Worm (Caenorhabditis elegans) whole organism, L2 larva: Measurements from ENCODE around the gene nstp-10.

Source experiments
- F13H6.1 ChIP-seq: sonication (generic microtip); optimal IDR thresholded peaks from 2 replicates; lab custom pipeline; 2016; ENCODE audit warnings: missing genetic modification characterization, missing compliant biosample characterization
- alr-1 ChIP-seq: fragments of 150-350 bp; optimal IDR thresholded peaks from 2 replicates; lab custom pipeline; 2014; ENCODE audit warnings: missing biosample characterization, missing genetic modification characterization
- aly-2 ChIP-seq: fragments of 150-350 bp; optimal IDR thresholded peaks from 2 replicates; lab custom pipeline; 2014; ENCODE audit warnings: missing biosample characterization, missing genetic modification characterization
- blmp-1 ChIP-seq: sonication (generic microtip); optimal IDR thresholded peaks from 2 replicates; lab custom pipeline; 2017; ENCODE audit warnings: missing genetic modification characterization, mild to moderate bottlenecking, missing compliant biosample characterization, antibody characterized with exemption, moderate library complexity; ENCODE audit not compliant: insufficient read depth
- ceh-82 ChIP-seq: fragments of 150-350 bp; optimal IDR thresholded peaks from 2 replicates; lab custom pipeline; 2014; ENCODE audit warnings: missing biosample characterization, missing genetic modification characterization
- mbf-1 ChIP-seq: sonication (generic microtip); optimal IDR thresholded peaks from 2 replicates; lab custom pipeline; 2017; ENCODE audit warnings: missing biosample characterization, missing genetic modification characterization
- nhr-10 ChIP-seq: sonication (generic microtip); optimal IDR thresholded peaks from 2 replicates; lab custom pipeline; 2017; ENCODE audit warnings: missing biosample characterization, missing genetic modification characterization
- nhr-11 ChIP-seq: fragments of 150-350 bp; optimal IDR thresholded peaks from 2 replicates; lab custom pipeline; 2014; ENCODE audit warnings: missing biosample characterization, missing genetic modification characterization
- nhr-25 ChIP-seq: fragments of 150-350 bp; sonication (generic microtip); optimal IDR thresholded peaks from 3 replicates; lab custom pipeline; 2014; ENCODE audit warnings: missing biosample characterization, missing genetic modification characterization
- nhr-77 ChIP-seq: fragments of 150-350 bp; optimal IDR thresholded peaks from 2 replicates; lab custom pipeline; 2014; ENCODE audit warnings: missing biosample characterization, missing genetic modification characterization
- skn-1 ChIP-seq: sonication (generic microtip); optimal IDR thresholded peaks from 2 replicates; lab custom pipeline; 2017; ENCODE audit warnings: missing biosample characterization, missing genetic modification characterization
- sma-9 ChIP-seq, 2 experiments: fragments of 150-350 bp in 1 of 2; sonication (generic microtip) in 1 of 2; optimal IDR thresholded peaks; 2 replicates each; lab custom pipeline; 2014 to 2016; ENCODE audit warnings: missing genetic modification characterization in 2 of 2, mild to moderate bottlenecking in 1 of 2, missing biosample characterization in 1 of 2, missing compliant biosample characterization in 1 of 2, missing genetic modification reagents in 1 of 2, moderate library complexity in 1 of 2
- ztf-4 ChIP-seq: fragments of 150-350 bp; optimal IDR thresholded peaks from 2 replicates; lab custom pipeline; 2014; ENCODE audit warnings: missing biosample characterization, missing genetic modification characterization

- TF ChIP-seq nhr-10 (tag; lab: Kevin White, UChicago) (no peak), mbf-1 (tag; lab: Kevin White, UChicago) (no peak), ceh-82 (tag; lab: Kevin White, UChicago) (no peak), sma-9 (GFP tag; optimal IDR thresholded peaks at IDR 0.05; lab: Kevin White, UChicago) (no peak), sma-9 (tag; optimal IDR thresholded peaks at IDR 0.05; lab: Kevin White, UChicago) (no peak), alr-1 (tag; lab: Kevin White, UChicago) (no peak), skn-1 (tag; lab: Kevin White, UChicago) (no peak), nhr-77 (no peak), nhr-11 (no peak), ztf-4 (tag; lab: Kevin White, UChicago) (no peak), nhr-25 (no peak), aly-2 (no peak), blmp-1 (tag; lab: Kevin White, UChicago) (no peak), F13H6.1 (no peak)
Measured at ce11 chrV:9524099-9524498, 25.5 kb downstream of the nstp-10 start, which contains the start of gene C50F4.9.
